Fruit fly (Drosophila melanogaster): ENCODE measurements around the gene mtsh.

- TF ChIP-seq Blimp-1 (GFP tag; optimal IDR thresholded peaks at IDR 0.05) (no peak), CG10669 (GFP tag; optimal IDR thresholded peaks at IDR 0.05) (no peak), CG11294 (GFP tag; IDR thresholded peaks at IDR 0.05) (no peak), Ets21C (GFP tag; optimal IDR thresholded peaks at IDR 0.05) (no peak), dsx (GFP tag; optimal IDR thresholded peaks at IDR 0.05; ENCODE audit: poor library complexity, severe bottlenecking) (peak; percentile 39), fkh (GFP tag; optimal IDR thresholded peaks at IDR 0.05) (peak; percentile 51), CG8632 (GFP tag; optimal IDR thresholded peaks at IDR 0.05) (no peak), CG3032 (tag; optimal IDR thresholded peaks at IDR 0.05) (no peak), Gug (GFP tag; IDR thresholded peaks at IDR 0.05) (no peak), pdm3 (GFP tag; optimal IDR thresholded peaks at IDR 0.05) (no peak)
Measured at dm6 chr2L:8280225-8280624, 39.5 kb downstream of the mtsh start.
